Fruit fly (Drosophila melanogaster) whole organism, prepupa: Measurements from ENCODE around the gene Gbs-76A.

Source experiments
- Blimp-1 ChIP-seq: fragments of 200-800 bp; sonication (Bioruptor generic); optimal IDR thresholded peaks from 3 replicates; lab custom pipeline; 2017; ENCODE audit warnings: missing biosample characterization, missing genetic modification characterization, mild to moderate bottlenecking, moderate library complexity, missing genetic modification reagents
- CG11762 ChIP-seq: fragments of 200-800 bp; sonication (Bioruptor generic); optimal IDR thresholded peaks from 3 replicates; lab custom pipeline; 2016; ENCODE audit warnings: missing biosample characterization, missing genetic modification characterization; ENCODE audit not compliant: insufficient read depth
- CG1621 ChIP-seq: fragments of 200-800 bp; sonication (Bioruptor generic); optimal IDR thresholded peaks from 3 replicates; lab custom pipeline; 2018; ENCODE audit warnings: missing biosample characterization, mild to moderate bottlenecking, missing genetic modification characterization
- CG16779 ChIP-seq: fragments of 200-800 bp; sonication (Bioruptor generic); optimal IDR thresholded peaks from 3 replicates; lab custom pipeline; 2017; ENCODE audit warnings: missing biosample characterization, mild to moderate bottlenecking, missing genetic modification characterization
- CG3032 ChIP-seq: fragments of 200-800 bp; optimal IDR thresholded peaks from 2 replicates; lab custom pipeline; 2019; ENCODE audit warnings: missing biosample characterization, mild to moderate bottlenecking, missing genetic modification characterization, moderate library complexity
- CG6276 ChIP-seq: fragments of 200-800 bp; sonication (Bioruptor generic); optimal IDR thresholded peaks from 2 replicates; lab custom pipeline; 2017; ENCODE audit warnings: missing biosample characterization, mild to moderate bottlenecking, missing genetic modification characterization
- CG7368 ChIP-seq: fragments of 200-800 bp; sonication (Bioruptor generic); optimal IDR thresholded peaks from 3 replicates; lab custom pipeline; 2016; ENCODE audit warnings: missing biosample characterization, missing genetic modification characterization
- Ets96B ChIP-seq: fragments of 200-800 bp; optimal IDR thresholded peaks from 2 replicates; lab custom pipeline; 2019; ENCODE audit warnings: missing biosample characterization, mild to moderate bottlenecking, missing genetic modification characterization, moderate library complexity
- Hr39 ChIP-seq: fragments of 200-800 bp; sonication (Bioruptor generic); optimal IDR thresholded peaks from 2 replicates; lab custom pipeline; 2016; ENCODE audit warnings: missing biosample characterization, missing genetic modification characterization
- OdsH ChIP-seq: fragments of 200-800 bp; sonication (Bioruptor generic); optimal IDR thresholded peaks from 3 replicates; lab custom pipeline; 2016; ENCODE audit warnings: missing biosample characterization, missing genetic modification characterization
- Sox102F ChIP-seq: fragments of 200-800 bp; sonication (Bioruptor generic); optimal IDR thresholded peaks from 2 replicates; lab custom pipeline; 2016; ENCODE audit warnings: missing biosample characterization, mild to moderate bottlenecking, missing genetic modification characterization
- dsx ChIP-seq: fragments of 200-800 bp; optimal IDR thresholded peaks from 3 replicates; lab custom pipeline; 2019; ENCODE audit warnings: missing biosample characterization, mild to moderate bottlenecking, missing genetic modification characterization, moderate library complexity; ENCODE audit not compliant: poor library complexity, severe bottlenecking

dm6 chr3L:19264141-19264487, 28.5 kb downstream of the Gbs-76A start, which contains the start of gene Max:
- TF ChIP-seq CG3032 (tag; lab: Kevin White, UChicago) (peak; percentile 71), CG16779 (peak; percentile 13), dsx (GFP tag; lab: Kevin White, UChicago) (peak; percentile 60), CG6276 (GFP tag; lab: Kevin White, UChicago) (no peak), OdsH (peak; percentile 68), Blimp-1 (peak; percentile 13), Ets96B (tag; lab: Kevin White, UChicago) (peak; percentile 51), CG1621 (tag; lab: Kevin White, UChicago) (peak; percentile 32), Sox102F (peak; percentile 44), Hr39 (GFP tag; lab: Kevin White, UChicago) (peak; percentile 36), CG11762 (peak; percentile 6), CG7368 (peak; percentile 48)
